Fruit fly (Drosophila melanogaster) whole organism, embryonic: ENCODE data around the gene stv.

ENCODE experiments used
- Asciz ChIP-seq: fragments of 200-800 bp; sonication (Bioruptor generic); optimal IDR thresholded peaks from 2 replicates; lab custom pipeline; 2017; ENCODE audit warnings: missing biosample characterization, mild to moderate bottlenecking, missing genetic modification characterization, missing genetic modification reagents
- CG12155 ChIP-seq: fragments of 200-800 bp; sonication (Bioruptor generic); optimal IDR thresholded peaks from 3 replicates; lab custom pipeline; 2016; ENCODE audit warnings: missing biosample characterization, missing genetic modification characterization
- CG14014 ChIP-seq: fragments of 200-800 bp; sonication (Bioruptor generic); IDR thresholded peaks from 2 replicates; pipeline ENCODE4 v1.3.6; 2022; ENCODE audit warnings: missing biosample characterization, missing genetic modification characterization
- CG1602 ChIP-seq: fragments of 200-800 bp; sonication (Bioruptor generic); optimal IDR thresholded peaks from 3 replicates; lab custom pipeline; 2016; ENCODE audit warnings: missing biosample characterization, missing genetic modification characterization
- CG1647 ChIP-seq: fragments of 200-800 bp; sonication (Bioruptor generic); optimal IDR thresholded peaks from 3 replicates; lab custom pipeline; 2016; ENCODE audit warnings: missing biosample characterization, missing genetic modification characterization
- CG17829 ChIP-seq: fragments of 200-800 bp; optimal IDR thresholded peaks from 2 replicates; lab custom pipeline; 2019; ENCODE audit warnings: missing biosample characterization, mild to moderate bottlenecking, missing genetic modification characterization, moderate library complexity
- CG31388 ChIP-seq: fragments of 200-800 bp; sonication (Bioruptor generic); optimal IDR thresholded peaks from 2 replicates; lab custom pipeline; 2016; ENCODE audit warnings: missing biosample characterization, missing genetic modification characterization
- CG34224 ChIP-seq: fragments of 200-800 bp; sonication (Bioruptor generic); IDR thresholded peaks from 3 replicates; pipeline ENCODE4 v1.3.6; 2022; ENCODE audit warnings: missing biosample characterization, missing genetic modification characterization; ENCODE audit not compliant: partially characterized antibody
- CG34376 ChIP-seq: fragments of 200-800 bp; sonication (Bioruptor generic); optimal IDR thresholded peaks from 2 replicates; lab custom pipeline; 2018; ENCODE audit warnings: missing biosample characterization, mild to moderate bottlenecking, missing genetic modification characterization
- CG43689 ChIP-seq: fragments of 200-800 bp; sonication (Bioruptor generic); IDR thresholded peaks from 2 replicates; pipeline ENCODE4 v1.3.6; 2022; ENCODE audit warnings: missing biosample characterization, missing genetic modification characterization
- CG4424 ChIP-seq: fragments of 200-800 bp; sonication (Bioruptor generic); optimal IDR thresholded peaks from 3 replicates; lab custom pipeline; 2016; ENCODE audit warnings: missing biosample characterization, missing genetic modification characterization
- CG6175 ChIP-seq: fragments of 200-800 bp; sonication (Bioruptor generic); IDR thresholded peaks from 3 replicates; pipeline ENCODE4 v1.3.6; 2022; ENCODE audit warnings: missing biosample characterization, missing genetic modification characterization
- CG9215 ChIP-seq: fragments of 200-800 bp; sonication (Bioruptor generic); IDR thresholded peaks from 2 replicates; pipeline ENCODE4 v1.3.6; 2022; ENCODE audit warnings: missing biosample characterization, missing genetic modification characterization
- CG9797 ChIP-seq: fragments of 200-800 bp; sonication (Bioruptor generic); optimal IDR thresholded peaks from 3 replicates; lab custom pipeline; 2018; ENCODE audit warnings: missing biosample characterization, mild to moderate bottlenecking, missing genetic modification characterization
- Dad ChIP-seq: fragments of 200-800 bp; sonication (Bioruptor generic); optimal IDR thresholded peaks from 3 replicates; lab custom pipeline; 2016; ENCODE audit warnings: missing biosample characterization, missing genetic modification characterization
- Doc2 ChIP-seq: fragments of 200-800 bp; sonication (Bioruptor generic); IDR thresholded peaks from 2 replicates; pipeline ENCODE4 v1.3.6; 2022; ENCODE audit warnings: missing biosample characterization, missing genetic modification characterization
- E2f2 ChIP-seq: fragments of 200-800 bp; sonication (Bioruptor generic); IDR thresholded peaks from 2 replicates; pipeline ENCODE4 v1.3.6; 2022; ENCODE audit warnings: missing biosample characterization, missing genetic modification characterization
- Eip74EF ChIP-seq, 2 experiments: fragments of 200-800 bp in 1 of 2; fragments of >200 bp in 1 of 2; sonication (Bioruptor generic) in 1 of 2; optimal IDR thresholded peaks; 2 replicates each; lab custom pipeline; 2017 to 2019; ENCODE audit warnings: missing biosample characterization in 2 of 2, missing genetic modification characterization in 2 of 2, mild to moderate bottlenecking in 1 of 2, moderate library complexity in 1 of 2
- Elba2 ChIP-seq: fragments of 200-800 bp; sonication (Bioruptor generic); optimal IDR thresholded peaks from 3 replicates; lab custom pipeline; 2016; ENCODE audit warnings: missing biosample characterization, missing genetic modification characterization
- Fer2 ChIP-seq: fragments of 200-800 bp; sonication (Bioruptor generic); optimal IDR thresholded peaks from 2 replicates; lab custom pipeline; 2018; ENCODE audit warnings: missing biosample characterization, mild to moderate bottlenecking, missing genetic modification characterization, moderate library complexity
- HmgD ChIP-seq: fragments of 200-800 bp; sonication (Bioruptor generic); optimal IDR thresholded peaks from 3 replicates; lab custom pipeline; 2016; ENCODE audit warnings: missing biosample characterization, missing genetic modification characterization
- Hmx ChIP-seq: fragments of 200-800 bp; sonication (Bioruptor generic); optimal IDR thresholded peaks from 2 replicates; lab custom pipeline; 2016; ENCODE audit warnings: missing biosample characterization, missing genetic modification characterization
- Max ChIP-seq: fragments of 200-800 bp; sonication (Bioruptor generic); optimal IDR thresholded peaks from 2 replicates; lab custom pipeline; 2016; ENCODE audit warnings: missing biosample characterization, mild to moderate bottlenecking, missing genetic modification characterization
- NfI ChIP-seq: fragments of 200-800 bp; sonication (Bioruptor generic); optimal IDR thresholded peaks from 3 replicates; lab custom pipeline; 2018; ENCODE audit warnings: missing biosample characterization, mild to moderate bottlenecking, missing genetic modification characterization, moderate library complexity
- Sry-β ChIP-seq: fragments of 200-800 bp; sonication (Bioruptor generic); optimal IDR thresholded peaks from 2 replicates; lab custom pipeline; 2018; ENCODE audit warnings: missing biosample characterization, mild to moderate bottlenecking, missing genetic modification characterization, moderate library complexity
- Ssrp ChIP-seq: fragments of 200-800 bp; sonication (Bioruptor generic); optimal IDR thresholded peaks from 2 replicates; lab custom pipeline; 2018; ENCODE audit warnings: missing biosample characterization, mild to moderate bottlenecking, missing genetic modification characterization, moderate library complexity
- al ChIP-seq: fragments of 200-800 bp; sonication (Bioruptor generic); IDR thresholded peaks from 2 replicates; pipeline ENCODE4 v1.3.6; 2022; ENCODE audit warnings: missing biosample characterization, missing genetic modification characterization
- br ChIP-seq: fragments of >200 bp; optimal IDR thresholded peaks from 2 replicates; lab custom pipeline; 2017
- croc ChIP-seq: fragments of 200-800 bp; sonication (Bioruptor generic); conservative IDR thresholded peaks from 3 replicates; pipeline ENCODE4 v1.3.6; 2022; ENCODE audit warnings: missing biosample characterization, missing genetic modification characterization
- dati ChIP-seq: fragments of 200-800 bp; sonication (Bioruptor generic); IDR thresholded peaks from 2 replicates; pipeline ENCODE4 v1.3.6; 2022; ENCODE audit warnings: missing biosample characterization, missing genetic modification characterization
- dmrt99B ChIP-seq: fragments of 200-800 bp; sonication (Bioruptor generic); optimal IDR thresholded peaks from 2 replicates; lab custom pipeline; 2018; ENCODE audit warnings: missing biosample characterization, mild to moderate bottlenecking, missing genetic modification characterization, moderate library complexity
- esg ChIP-seq: fragments of 200-800 bp; sonication (Bioruptor generic); conservative IDR thresholded peaks from 2 replicates; pipeline ENCODE4 v1.3.6; 2022; ENCODE audit warnings: missing biosample characterization, missing genetic modification characterization
- fd102C ChIP-seq: fragments of 200-800 bp; sonication (Bioruptor generic); optimal IDR thresholded peaks from 2 replicates; lab custom pipeline; 2018; ENCODE audit warnings: missing biosample characterization, mild to moderate bottlenecking, missing genetic modification characterization, moderate library complexity
- grau ChIP-seq: fragments of 200-800 bp; optimal IDR thresholded peaks from 3 replicates; lab custom pipeline; 2019; ENCODE audit warnings: missing biosample characterization, mild to moderate bottlenecking, missing genetic modification characterization, moderate library complexity
- hb ChIP-seq: fragments of 200-800 bp; sonication (Bioruptor generic); IDR thresholded peaks from 3 replicates; pipeline ENCODE4 v1.3.6; 2022; ENCODE audit warnings: missing biosample characterization, missing genetic modification characterization; ENCODE audit not compliant: partially characterized antibody
- hkb ChIP-seq, 2 experiments: fragments of 200-800 bp in 1 of 2; fragments of >200 bp in 1 of 2; sonication (Bioruptor generic) in 1 of 2; IDR thresholded peaks in 1 of 2; optimal IDR thresholded peaks in 1 of 2; 2 replicates each; pipeline versions ENCODE4 v1.3.6 to Lab custom; 2017 to 2022; ENCODE audit warnings: missing biosample characterization in 1 of 2, missing genetic modification characterization in 1 of 2
- lilli ChIP-seq: fragments of 200-800 bp; sonication (Bioruptor generic); optimal IDR thresholded peaks from 3 replicates; lab custom pipeline; 2016; ENCODE audit warnings: missing biosample characterization, missing genetic modification characterization
- luna ChIP-seq: fragments of 200-800 bp; sonication (Bioruptor generic); optimal IDR thresholded peaks from 2 replicates; lab custom pipeline; 2016; ENCODE audit warnings: missing biosample characterization, missing genetic modification characterization
- pfk ChIP-seq: fragments of 200-800 bp; sonication (Bioruptor generic); optimal IDR thresholded peaks from 2 replicates; lab custom pipeline; 2018; ENCODE audit warnings: missing biosample characterization, mild to moderate bottlenecking, missing genetic modification characterization, moderate library complexity
- prd ChIP-seq, 3 experiments: fragments of >200 bp in 2 of 3; fragments of 200-800 bp in 1 of 3; sonication (Bioruptor generic) in 1 of 3; optimal IDR thresholded peaks in 2 of 3; IDR thresholded peaks in 1 of 3; 2 replicates in 2 of 3; 3 replicates in 1 of 3; pipeline versions ENCODE4 v1.3.6 to Lab custom; 2017 to 2022; ENCODE audit warnings: missing biosample characterization in 1 of 3, missing genetic modification characterization in 1 of 3
- row ChIP-seq: fragments of 200-800 bp; sonication (Bioruptor generic); IDR thresholded peaks from 3 replicates; pipeline ENCODE4 v1.3.6; 2022; ENCODE audit warnings: missing biosample characterization, missing genetic modification characterization
- sens ChIP-seq: fragments of 200-800 bp; sonication (Bioruptor generic); peaks from one replicate; lab custom pipeline; 2016; ENCODE audit warnings: missing biosample characterization, missing genetic modification characterization
- sim ChIP-seq: fragments of 200-800 bp; sonication (Bioruptor generic); IDR thresholded peaks from 2 replicates; pipeline ENCODE4 v1.3.6; 2022; ENCODE audit warnings: missing biosample characterization, missing genetic modification characterization
- sisA ChIP-seq: fragments of 200-800 bp; sonication (Bioruptor generic); IDR thresholded peaks from 2 replicates; pipeline ENCODE4 v1.3.6; 2022; ENCODE audit warnings: missing biosample characterization, missing genetic modification characterization
- slou ChIP-seq: fragments of 200-800 bp; sonication (Bioruptor generic); optimal IDR thresholded peaks from 3 replicates; lab custom pipeline; 2016; ENCODE audit warnings: missing biosample characterization, missing genetic modification characterization
- so ChIP-seq: fragments of 200-800 bp; sonication (Bioruptor generic); IDR thresholded peaks from 3 replicates; pipeline ENCODE4 v1.3.6; 2022; ENCODE audit warnings: missing biosample characterization, missing genetic modification characterization
- usp ChIP-seq: fragments of >200 bp; optimal IDR thresholded peaks from 2 replicates; lab custom pipeline; 2017; ENCODE audit warnings: missing biosample characterization, missing genetic modification characterization
- vnd ChIP-seq: fragments of 200-800 bp; sonication (Bioruptor generic); IDR thresholded peaks from 3 replicates; pipeline ENCODE4 v1.3.6; 2022; ENCODE audit warnings: missing biosample characterization, missing genetic modification characterization; ENCODE audit not compliant: partially characterized antibody
- vvl ChIP-seq: fragments of 200-800 bp; sonication (Bioruptor generic); IDR thresholded peaks from 2 replicates; pipeline ENCODE4 v1.3.6; 2022; ENCODE audit warnings: missing biosample characterization, missing genetic modification characterization
- wor ChIP-seq: fragments of 200-800 bp; sonication (Bioruptor generic); IDR thresholded peaks from 2 replicates; pipeline ENCODE4 v1.3.6; 2022; ENCODE audit warnings: missing biosample characterization, missing genetic modification characterization

The stv gene

dm6 chr3L:13450177-13450793 lies 27.1 kb upstream of the stv start, which contains the start of the genes JMJD7 and CG10738 (continued):
- TF ChIP-seq Asciz: no peak
- TF ChIP-seq Doc2 (GFP tag; lab: Robert Waterston, UW): no peak
- no peak for TF ChIP-seq Hmx (GFP tag; lab: Kevin White, UChicago)
- peak; percentile 18 for TF ChIP-seq dmrt99B (tag; lab: Kevin White, UChicago)
- no peak for TF ChIP-seq CG6175 (GFP tag; lab: Robert Waterston, UW)
- TF ChIP-seq br: no peak
- peak; percentile 61 for TF ChIP-seq al
- no peak for TF ChIP-seq hkb (optimal IDR thresholded peaks at IDR 0.05; lab: Kevin White, UChicago)
- peak; percentile 78 for TF ChIP-seq hkb (GFP tag; IDR thresholded peaks at IDR 0.05; lab: Robert Waterston, UW)
- no peak for TF ChIP-seq pfk
- no peak for TF ChIP-seq sim (GFP tag; lab: Robert Waterston, UW)
- TF ChIP-seq so (GFP tag; lab: Robert Waterston, UW): peak; percentile 58; the same call in 1 of the 3 replicates
- no peak for TF ChIP-seq vnd
- peak; percentile 9 for TF ChIP-seq CG12155 (GFP tag; lab: Kevin White, UChicago)
- peak; percentile 14 for TF ChIP-seq CG1647 (GFP tag; lab: Kevin White, UChicago)
- TF ChIP-seq row (GFP tag; lab: Robert Waterston, UW): peak; percentile 64
- TF ChIP-seq Sry-β: peak; percentile 32
- TF ChIP-seq sisA (GFP tag; lab: Robert Waterston, UW): peak; percentile 70; the same call in 1 of the 2 replicates
- TF ChIP-seq vvl (GFP tag; lab: Robert Waterston, UW): peak; percentile 88
- TF ChIP-seq CG34224 (GFP tag; lab: Robert Waterston, UW): no peak
- TF ChIP-seq usp (GFP tag; lab: Kevin White, UChicago): no peak
- TF ChIP-seq CG14014 (GFP tag; lab: Robert Waterston, UW): peak; percentile 83
- no peak for TF ChIP-seq luna (GFP tag; lab: Kevin White, UChicago)
- peak; percentile 33 for TF ChIP-seq CG34376 (GFP tag; lab: Kevin White, UChicago)
- peak; percentile 16 for TF ChIP-seq Fer2 (tag; lab: Kevin White, UChicago)
- peak; percentile 61 for TF ChIP-seq CG9215 (GFP tag; lab: Robert Waterston, UW)
- TF ChIP-seq hb (GFP tag; lab: Robert Waterston, UW): no peak
- peak; percentile 36 for TF ChIP-seq CG31388 (GFP tag; lab: Kevin White, UChicago)
- peak; percentile 90 for TF ChIP-seq E2f2
- peak; percentile 66 for TF ChIP-seq sens (GFP tag; lab: Kevin White, UChicago)
- TF ChIP-seq prd (optimal IDR thresholded peaks at IDR 0.05; lab: Kevin White, UChicago): no peak
- TF ChIP-seq prd (GFP tag; IDR thresholded peaks at IDR 0.05; lab: Robert Waterston, UW): peak; percentile 64
- no peak; the same call in 2 of the 3 replicates for TF ChIP-seq croc
- no peak for TF ChIP-seq CG1602
- TF ChIP-seq CG9797: peak; percentile 76
- TF ChIP-seq NfI (GFP tag; lab: Kevin White, UChicago): peak; percentile 37
- TF ChIP-seq Elba2 (GFP tag; lab: Kevin White, UChicago): no peak
- TF ChIP-seq CG17829 (tag; lab: Kevin White, UChicago): peak; percentile 40
- TF ChIP-seq Dad (GFP tag; lab: Kevin White, UChicago): no peak
- TF ChIP-seq wor (GFP tag; lab: Robert Waterston, UW): no peak
- no peak for TF ChIP-seq CG43689
- TF ChIP-seq lilli (GFP tag; lab: Kevin White, UChicago): peak; percentile 37
- peak; percentile 72 for TF ChIP-seq esg (GFP tag; lab: Robert Waterston, UW)
- peak; percentile 48 for TF ChIP-seq CG4424 (GFP tag; lab: Kevin White, UChicago)
- TF ChIP-seq Ssrp (tag; lab: Kevin White, UChicago): no peak
- peak; percentile 66; the same call in 1 of the 2 replicates for TF ChIP-seq dati (GFP tag; lab: Robert Waterston, UW)
- TF ChIP-seq Eip74EF (GFP tag; optimal IDR thresholded peaks at IDR 0.05; lab: Kevin White, UChicago): no peak
- TF ChIP-seq grau: peak; percentile 30
- peak; percentile 2 for TF ChIP-seq slou
- TF ChIP-seq Max: peak; percentile 74
- TF ChIP-seq fd102C (GFP tag; lab: Kevin White, UChicago): no peak
- TF ChIP-seq HmgD (GFP tag; lab: Kevin White, UChicago): no peak
